Worm (Caenorhabditis elegans) whole organism, L1 larva: ENCODE data around the gene srp-6.

ENCODE experiments used
- ama-1 ChIP-seq: fragments of 150-350 bp; optimal IDR thresholded peaks from 2 replicates; lab custom pipeline; 2014
- blmp-1 ChIP-seq: fragments of 150-350 bp; optimal IDR thresholded peaks from 2 replicates; lab custom pipeline; 2014; ENCODE audit warnings: missing biosample characterization, missing genetic modification characterization
- egl-27 ChIP-seq, 2 experiments: fragments of 150-350 bp in 1 of 2; sonication (generic microtip); optimal IDR thresholded peaks; 3 replicates each; lab custom pipeline; 2017 to 2018; ENCODE audit warnings: missing biosample characterization in 2 of 2, missing genetic modification characterization in 2 of 2, missing genetic modification reagents in 2 of 2
- elt-3 ChIP-seq, 6 experiments: fragments of 150-350 bp in 1 of 6; sonication (generic microtip); optimal IDR thresholded peaks; 2 replicates each; lab custom pipeline; 2017 to 2018; ENCODE audit warnings: missing biosample characterization in 6 of 6, missing genetic modification characterization in 6 of 6, inconsistent platforms in 1 of 6
- lin-15B ChIP-seq: fragments of 150-350 bp; sonication (generic microtip); optimal IDR thresholded peaks from 3 replicates; lab custom pipeline; 2014; ENCODE audit warnings: missing biosample characterization, missing genetic modification characterization
- lir-3 ChIP-seq: sonication (generic microtip); optimal IDR thresholded peaks from 2 replicates; lab custom pipeline; 2016; ENCODE audit warnings: mild to moderate bottlenecking, missing genetic modification characterization, moderate library complexity, missing compliant biosample characterization; ENCODE audit not compliant: poor library complexity
- mdl-1 ChIP-seq, 2 experiments: fragments of 150-350 bp; optimal IDR thresholded peaks; 2 replicates each; lab custom pipeline; 2014 to 2017; ENCODE audit warnings: missing biosample characterization in 2 of 2, missing genetic modification characterization in 2 of 2, inconsistent platforms in 1 of 2
- mep-1 ChIP-seq: fragments of 150-350 bp; optimal IDR thresholded peaks from 2 replicates; lab custom pipeline; 2014; ENCODE audit warnings: missing biosample characterization, missing genetic modification characterization
- nhr-76 ChIP-seq: sonication (generic microtip); optimal IDR thresholded peaks from 2 replicates; lab custom pipeline; 2017; ENCODE audit warnings: missing biosample characterization, missing genetic modification characterization
- nhr-77 ChIP-seq: fragments of 150-350 bp; optimal IDR thresholded peaks from 2 replicates; lab custom pipeline; 2014; ENCODE audit warnings: missing biosample characterization, missing genetic modification characterization
- snpc-4 ChIP-seq: fragments of 150-350 bp; optimal IDR thresholded peaks from 2 replicates; lab custom pipeline; 2014; ENCODE audit warnings: missing biosample characterization, missing genetic modification characterization
- unc-62 ChIP-seq: fragments of 150-350 bp; optimal IDR thresholded peaks from 2 replicates; lab custom pipeline; 2014; ENCODE audit warnings: missing biosample characterization, missing genetic modification reagents, missing genetic modification characterization
- ztf-11 ChIP-seq, 2 experiments: sonication (generic microtip); optimal IDR thresholded peaks; 2 replicates each; lab custom pipeline; 2016 to 2017; ENCODE audit warnings: missing genetic modification characterization in 2 of 2, missing biosample characterization in 1 of 2, missing compliant biosample characterization in 1 of 2

ce11 chrV:7339831-7340230 is 46.1 kb downstream of the srp-6 start, which contains the start of gene srh-187:
- no peak for TF ChIP-seq nhr-77 (tag; lab: Kevin White, UChicago)
- TF ChIP-seq mdl-1 (tag; optimal IDR thresholded peaks at IDR 0.05; lab: Kevin White, UChicago) = no peak
- TF ChIP-seq lir-3 = no peak
- TF ChIP-seq ztf-11 (tag; optimal IDR thresholded peaks at IDR 0.05; lab: Kevin White, UChicago) = no peak
- TF ChIP-seq lin-15B = no peak
- TF ChIP-seq snpc-4 (tag; lab: Kevin White, UChicago) = no peak
- TF ChIP-seq elt-3 (tag; optimal IDR thresholded peaks at IDR 0.05; lab: Kevin White, UChicago) = no peak
- TF ChIP-seq egl-27 (tag; optimal IDR thresholded peaks at IDR 0.05; lab: Kevin White, UChicago) = no peak
- TF ChIP-seq blmp-1 (tag; lab: Kevin White, UChicago) = no peak
- TF ChIP-seq nhr-76 (tag; lab: Kevin White, UChicago) = no peak
- no peak for TF ChIP-seq mep-1 (tag; lab: Kevin White, UChicago)
- no peak for TF ChIP-seq unc-62 (GFP tag; lab: Kevin White, UChicago)
- TF ChIP-seq ama-1 (lab: Kevin White, UChicago) = no peak
